ENCODE assay signal across 1 worm cellular context in the genomic region with DNA sequence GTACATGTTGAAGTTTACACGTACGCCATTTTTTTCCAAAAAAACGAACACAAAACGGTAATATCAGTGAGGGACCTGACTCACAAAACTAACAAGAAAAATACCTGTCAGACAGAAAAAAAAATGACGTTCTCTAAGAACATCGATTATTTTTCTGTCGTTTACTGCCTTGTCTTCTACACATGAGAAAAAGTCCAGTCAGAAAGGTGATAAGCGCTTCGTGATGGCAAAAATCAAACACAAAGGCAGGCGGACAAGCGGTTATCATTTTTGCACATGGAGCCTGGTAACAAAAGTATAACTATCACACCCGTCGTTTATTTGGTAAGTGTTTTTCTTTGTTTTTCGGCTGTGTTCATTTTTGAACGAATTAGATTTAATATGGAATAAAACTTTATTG.
TF ChIP-seq lines count a peak whose summit lies in the region.

A gene (plus strand): TSS at position 212 of the 400 bp plus-strand sequence.

TF ChIP-seq in whole organism, L4 larva, 104 proteins besides CTCF, POLR2A, EP300 and RAD21 (continued from another document):
- no peak for TF ChIP-seq mep-1 (tag; optimal IDR thresholded peaks at IDR 0.05; lab: Kevin White, UChicago)
- peak; percentile 61 for TF ChIP-seq nhr-77 (tag; optimal IDR thresholded peaks at IDR 0.05; lab: Kevin White, UChicago)
- TF ChIP-seq F44E2.7 (GFP tag; IDR thresholded peaks at IDR 0.05; lab: Robert Waterston, UW): no peak
- no peak for TF ChIP-seq zip-2 (tag; optimal IDR thresholded peaks at IDR 0.05; lab: Kevin White, UChicago)
- TF ChIP-seq ctbp-1 (GFP tag; IDR thresholded peaks at IDR 0.05; lab: Robert Waterston, UW): no peak
- no peak for TF ChIP-seq fkh-10 (GFP tag; optimal IDR thresholded peaks at IDR 0.05; lab: Kevin White, UChicago)
- TF ChIP-seq nhr-237 (tag; optimal IDR thresholded peaks at IDR 0.05; lab: Kevin White, UChicago): no peak
- peak; percentile 79 for TF ChIP-seq dmd-6 (GFP tag; IDR thresholded peaks at IDR 0.05; lab: Robert Waterston, UW)
- no peak for TF ChIP-seq unc-62 (GFP tag; optimal IDR thresholded peaks at IDR 0.05 in 1 of 2; lab: Kevin White, UChicago)
- no peak for TF ChIP-seq unc-62 (tag; optimal IDR thresholded peaks at IDR 0.05; lab: Kevin White, UChicago)
- TF ChIP-seq snpc-4 (tag; optimal IDR thresholded peaks at IDR 0.05; lab: Kevin White, UChicago): no peak
- TF ChIP-seq ceh-28 (tag; optimal IDR thresholded peaks at IDR 0.05; lab: Kevin White, UChicago): no peak
- no peak for TF ChIP-seq lin-29 (GFP tag; IDR thresholded peaks at IDR 0.05; lab: Robert Waterston, UW)
- 0 out of 2 replicates have a peak, but pooled peaks have one; percentile 23 for TF ChIP-seq php-3 (GFP tag; IDR thresholded peaks at IDR 0.05; lab: Robert Waterston, UW)
- no peak for TF ChIP-seq unc-130 (GFP tag; optimal IDR thresholded peaks at IDR 0.05; lab: Kevin White, UChicago)
- TF ChIP-seq mdl-1 (tag; optimal IDR thresholded peaks at IDR 0.05; lab: Kevin White, UChicago): peak in 1 of 2 experiments; percentile 41
- TF ChIP-seq set-16 (GFP tag; IDR thresholded peaks at IDR 0.05; lab: Robert Waterston, UW): no peak
- TF ChIP-seq lin-13 (GFP tag; optimal IDR thresholded peaks at IDR 0.05; lab: Kevin White, UChicago): no peak
- no peak for TF ChIP-seq lin-39 (tag; optimal IDR thresholded peaks at IDR 0.05; lab: Kevin White, UChicago)
- TF ChIP-seq hif-1 (tag; optimal IDR thresholded peaks at IDR 0.05; lab: Kevin White, UChicago): no peak
- TF ChIP-seq vab-7 (GFP tag; IDR thresholded peaks at IDR 0.05; lab: Robert Waterston, UW): no peak
